Fruit fly (Drosophila melanogaster) whole organism, embryonic: Measurements from ENCODE around the gene dally.

ENCODE experiments used
- CG10267 ChIP-seq: fragments of 200-800 bp; sonication (Bioruptor generic); optimal IDR thresholded peaks from 2 replicates; lab custom pipeline; 2018; ENCODE audit warnings: missing biosample characterization, mild to moderate bottlenecking, missing genetic modification characterization, moderate library complexity
- Hr39 ChIP-seq: fragments of >200 bp; optimal IDR thresholded peaks from 2 replicates; lab custom pipeline; 2017
- lmd ChIP-seq: fragments of 200-800 bp; sonication (Bioruptor generic); IDR thresholded peaks from 2 replicates; pipeline ENCODE4 v1.3.6; 2022; ENCODE audit warnings: missing biosample characterization, missing genetic modification characterization

DNA sequence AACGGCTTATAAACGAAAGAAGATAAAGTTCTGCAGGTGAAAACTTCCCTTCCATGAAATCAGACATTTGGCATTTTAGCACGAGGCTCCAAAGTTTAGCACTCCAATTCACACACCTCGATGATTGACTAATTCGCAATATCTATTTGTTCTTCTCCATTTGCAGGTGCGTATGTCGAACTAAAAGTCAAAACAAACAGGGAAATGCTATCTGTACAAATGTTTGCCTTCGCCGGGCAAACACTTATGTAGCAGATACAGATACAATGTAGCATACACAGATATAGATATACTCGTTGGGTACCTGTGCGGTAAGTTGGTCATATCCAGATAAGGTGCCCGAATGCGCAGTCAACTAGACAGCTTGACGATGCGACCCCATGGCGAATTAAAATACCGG lies 7.6 kb downstream of the dally start:
- no peak for TF ChIP-seq lmd
- no peak for TF ChIP-seq Hr39 (lab: Kevin White, UChicago)
- TF ChIP-seq CG10267 = no peak
